Fruit fly (Drosophila melanogaster) whole organism, embryonic: ENCODE measurements around the gene CG5104.

Experiments
- CG15269 ChIP-seq: fragments of 200-800 bp; sonication (Bioruptor generic); optimal IDR thresholded peaks from 2 replicates; lab custom pipeline; 2018; ENCODE audit warnings: missing biosample characterization, mild to moderate bottlenecking, missing genetic modification characterization, moderate library complexity
- Xbp1 ChIP-seq: fragments of 200-800 bp; sonication (Bioruptor generic); optimal IDR thresholded peaks from 3 replicates; lab custom pipeline; 2016; ENCODE audit warnings: missing biosample characterization, mild to moderate bottlenecking, missing genetic modification characterization
- kah ChIP-seq: fragments of 200-800 bp; sonication (Bioruptor generic); optimal IDR thresholded peaks from 2 replicates; lab custom pipeline; 2018; ENCODE audit warnings: missing biosample characterization, mild to moderate bottlenecking, missing genetic modification characterization

- no peak for TF ChIP-seq Xbp1 (GFP tag; lab: Kevin White, UChicago)
- peak; percentile 2 for TF ChIP-seq CG15269 (tag; lab: Kevin White, UChicago)
- TF ChIP-seq kah (GFP tag; lab: Kevin White, UChicago): no peak
These were observed 27.5 kb downstream of the CG5104 start for dm6 chr3L:20548201-20548854.
